Fruit fly (Drosophila melanogaster) whole organism, embryonic: ENCODE results near the gene ClpX.

Experiments
- B-H2 ChIP-seq: fragments of 200-800 bp; sonication (Bioruptor generic); optimal IDR thresholded peaks from 2 replicates; lab custom pipeline; 2018; ENCODE audit warnings: missing biosample characterization, mild to moderate bottlenecking, missing genetic modification characterization
- Blimp-1 ChIP-seq: fragments of 200-800 bp; sonication (Bioruptor generic); optimal IDR thresholded peaks from 3 replicates; lab custom pipeline; 2018; ENCODE audit warnings: missing biosample characterization, missing genetic modification characterization, mild to moderate bottlenecking, moderate library complexity, missing genetic modification reagents
- CG10147 ChIP-seq: fragments of 200-800 bp; sonication (Bioruptor generic); optimal IDR thresholded peaks from 2 replicates; lab custom pipeline; 2019; ENCODE audit warnings: missing biosample characterization, mild to moderate bottlenecking, missing genetic modification characterization, moderate library complexity
- CG11093 ChIP-seq: fragments of 200-800 bp; sonication (Bioruptor generic); IDR thresholded peaks from 3 replicates; pipeline ENCODE4 v1.3.6; 2022; ENCODE audit warnings: missing biosample characterization, missing genetic modification characterization
- CG13296 ChIP-seq: fragments of 200-800 bp; sonication (Bioruptor generic); optimal IDR thresholded peaks from 3 replicates; lab custom pipeline; 2018; ENCODE audit warnings: missing biosample characterization, mild to moderate bottlenecking, missing genetic modification characterization
- CG15011 ChIP-seq: fragments of 200-800 bp; sonication (Bioruptor generic); optimal IDR thresholded peaks from 3 replicates; lab custom pipeline; 2018; ENCODE audit warnings: missing biosample characterization, mild to moderate bottlenecking, missing genetic modification characterization
- CG17186 ChIP-seq: fragments of 200-800 bp; sonication (Bioruptor generic); optimal IDR thresholded peaks from 3 replicates; lab custom pipeline; 2017; ENCODE audit warnings: missing biosample characterization, missing genetic modification reagents, missing genetic modification characterization
- CG17912 ChIP-seq: fragments of 200-800 bp; sonication (Bioruptor generic); optimal IDR thresholded peaks from 2 replicates; lab custom pipeline; 2018; ENCODE audit warnings: missing biosample characterization, mild to moderate bottlenecking, missing genetic modification characterization
- CG18011 ChIP-seq: fragments of 200-800 bp; sonication (Bioruptor generic); optimal IDR thresholded peaks from 2 replicates; lab custom pipeline; 2017; ENCODE audit warnings: missing biosample characterization, missing genetic modification characterization, mild to moderate bottlenecking, moderate library complexity, missing genotype
- CG18764 ChIP-seq: fragments of 200-800 bp; sonication (Bioruptor generic); optimal IDR thresholded peaks from 3 replicates; lab custom pipeline; 2016; ENCODE audit warnings: missing biosample characterization, missing genetic modification characterization
- CG2199 ChIP-seq: fragments of 200-800 bp; sonication (Bioruptor generic); IDR thresholded peaks from 3 replicates; pipeline ENCODE4 v1.3.6; 2022; ENCODE audit warnings: missing biosample characterization, missing genetic modification characterization
- CG31224 ChIP-seq: fragments of 200-800 bp; sonication (Bioruptor generic); IDR thresholded peaks from 2 replicates; pipeline ENCODE4 v1.3.6; 2022; ENCODE audit warnings: missing biosample characterization, missing genetic modification characterization
- CG3995 ChIP-seq: fragments of 200-800 bp; sonication (Bioruptor generic); optimal IDR thresholded peaks from 3 replicates; lab custom pipeline; 2016; ENCODE audit warnings: missing biosample characterization, missing genetic modification characterization
- CG4730 ChIP-seq: fragments of 200-800 bp; sonication (Bioruptor generic); IDR thresholded peaks from 2 replicates; pipeline ENCODE4 v1.3.6; 2022; ENCODE audit warnings: missing biosample characterization, missing genetic modification characterization
- CG4820 ChIP-seq: fragments of 200-800 bp; sonication (Bioruptor generic); optimal IDR thresholded peaks from 3 replicates; lab custom pipeline; 2016; ENCODE audit warnings: missing biosample characterization, missing genetic modification characterization
- CG6689 ChIP-seq: fragments of 200-800 bp; sonication (Bioruptor generic); IDR thresholded peaks from 2 replicates; pipeline ENCODE4 v1.3.6; 2022; ENCODE audit warnings: missing biosample characterization, missing genetic modification characterization
- CG6813 ChIP-seq: fragments of 200-800 bp; sonication (Bioruptor generic); optimal IDR thresholded peaks from 2 replicates; lab custom pipeline; 2017; ENCODE audit warnings: missing biosample characterization, missing genetic modification characterization, mild to moderate bottlenecking, moderate library complexity, missing genetic modification reagents
- CG7745 ChIP-seq: fragments of 200-800 bp; sonication (Bioruptor generic); optimal IDR thresholded peaks from 2 replicates; lab custom pipeline; 2018; ENCODE audit warnings: missing biosample characterization, mild to moderate bottlenecking, missing genetic modification characterization, moderate library complexity
- CkIIα-i1 ChIP-seq: fragments of 200-800 bp; sonication (Bioruptor generic); IDR thresholded peaks from 2 replicates; pipeline ENCODE4 v1.3.6; 2022; ENCODE audit warnings: missing biosample characterization, missing genetic modification characterization
- Doc3 ChIP-seq: fragments of 200-800 bp; sonication (Bioruptor generic); IDR thresholded peaks from 3 replicates; pipeline ENCODE4 v1.3.6; 2022; ENCODE audit warnings: missing biosample characterization, missing genetic modification characterization; ENCODE audit not compliant: partially characterized antibody
- Fer1 ChIP-seq: fragments of 200-800 bp; sonication (Bioruptor generic); optimal IDR thresholded peaks from 2 replicates; lab custom pipeline; 2017; ENCODE audit warnings: missing biosample characterization, mild to moderate bottlenecking, missing genetic modification characterization
- Hmx ChIP-seq: fragments of 200-800 bp; sonication (Bioruptor generic); optimal IDR thresholded peaks from 2 replicates; lab custom pipeline; 2016; ENCODE audit warnings: missing biosample characterization, missing genetic modification characterization
- Kr ChIP-seq: fragments of 200-800 bp; sonication (Bioruptor generic); optimal IDR thresholded peaks from 2 replicates; lab custom pipeline; 2017; ENCODE audit warnings: missing biosample characterization, mild to moderate bottlenecking, missing genetic modification characterization
- Scr ChIP-seq: fragments of 200-800 bp; sonication (Bioruptor generic); IDR thresholded peaks from 2 replicates; pipeline ENCODE4 v1.3.6; 2022; ENCODE audit warnings: missing biosample characterization, missing genetic modification characterization; ENCODE audit not compliant: partially characterized antibody
- cato ChIP-seq: fragments of 200-800 bp; sonication (Bioruptor generic); optimal IDR thresholded peaks from 2 replicates; lab custom pipeline; 2016; ENCODE audit warnings: missing biosample characterization, missing genetic modification characterization, borderline replicate concordance
- crp ChIP-seq, 2 experiments: fragments of 200-800 bp; sonication (Bioruptor generic); optimal IDR thresholded peaks; 2 replicates in 1 of 2; 3 replicates in 1 of 2; lab custom pipeline; 2017; ENCODE audit warnings: missing biosample characterization in 2 of 2, missing genetic modification characterization in 2 of 2, mild to moderate bottlenecking in 1 of 2, moderate library complexity in 1 of 2
- cwo ChIP-seq: fragments of 200-800 bp; sonication (Bioruptor generic); optimal IDR thresholded peaks from 3 replicates; lab custom pipeline; 2017; ENCODE audit warnings: missing biosample characterization, missing genetic modification characterization, mild to moderate bottlenecking, moderate library complexity, missing genetic modification reagents
- da ChIP-seq: fragments of 200-800 bp; sonication (Bioruptor generic); optimal IDR thresholded peaks from 2 replicates; lab custom pipeline; 2016; ENCODE audit warnings: missing biosample characterization, missing genetic modification characterization
- dm ChIP-seq: fragments of 200-800 bp; sonication (Bioruptor generic); optimal IDR thresholded peaks from 3 replicates; lab custom pipeline; 2016; ENCODE audit warnings: missing biosample characterization, missing genetic modification characterization
- dysf ChIP-seq: fragments of 200-800 bp; sonication (Bioruptor generic); IDR thresholded peaks from 3 replicates; pipeline ENCODE4 v1.3.6; 2022; ENCODE audit warnings: missing biosample characterization, missing genetic modification characterization
- fd64A ChIP-seq: fragments of 200-800 bp; sonication (Bioruptor generic); optimal IDR thresholded peaks from 3 replicates; lab custom pipeline; 2018; ENCODE audit warnings: missing biosample characterization, mild to moderate bottlenecking, missing genetic modification characterization
- gcm ChIP-seq: fragments of 200-800 bp; sonication (Bioruptor generic); optimal IDR thresholded peaks from 2 replicates; lab custom pipeline; 2019; ENCODE audit warnings: missing biosample characterization, mild to moderate bottlenecking, missing genetic modification characterization, moderate library complexity
- gcm2 ChIP-seq: fragments of 200-800 bp; sonication (Bioruptor generic); optimal IDR thresholded peaks from 2 replicates; lab custom pipeline; 2016; ENCODE audit warnings: missing biosample characterization, missing genetic modification characterization
- gsb-n ChIP-seq: fragments of 200-800 bp; sonication (Bioruptor generic); optimal IDR thresholded peaks from 3 replicates; lab custom pipeline; 2018; ENCODE audit warnings: missing biosample characterization, mild to moderate bottlenecking, missing genetic modification characterization
- hkb ChIP-seq, 2 experiments: fragments of 200-800 bp in 1 of 2; fragments of >200 bp in 1 of 2; sonication (Bioruptor generic) in 1 of 2; IDR thresholded peaks in 1 of 2; optimal IDR thresholded peaks in 1 of 2; 2 replicates each; pipeline versions ENCODE4 v1.3.6 to Lab custom; 2017 to 2022; ENCODE audit warnings: missing biosample characterization in 1 of 2, missing genetic modification characterization in 1 of 2
- kay ChIP-seq: fragments of 200-800 bp; sonication (Bioruptor generic); optimal IDR thresholded peaks from 2 replicates; lab custom pipeline; 2016; ENCODE audit warnings: missing biosample characterization, missing genetic modification characterization
- lilli ChIP-seq: fragments of 200-800 bp; sonication (Bioruptor generic); optimal IDR thresholded peaks from 3 replicates; lab custom pipeline; 2016; ENCODE audit warnings: missing biosample characterization, missing genetic modification characterization
- lov ChIP-seq, 2 experiments: fragments of 200-800 bp in 1 of 2; fragments of >200 bp in 1 of 2; sonication (Bioruptor generic) in 1 of 2; IDR thresholded peaks in 1 of 2; optimal IDR thresholded peaks in 1 of 2; 2 replicates in 1 of 2; 3 replicates in 1 of 2; pipeline versions ENCODE4 v1.3.6 to Lab custom; 2017 to 2022; ENCODE audit warnings: missing biosample characterization in 1 of 2, missing genetic modification characterization in 1 of 2
- mam ChIP-seq: fragments of 200-800 bp; sonication (Bioruptor generic); optimal IDR thresholded peaks from 3 replicates; lab custom pipeline; 2016; ENCODE audit warnings: missing biosample characterization, missing genetic modification characterization
- pho ChIP-seq: fragments of 200-800 bp; sonication (Bioruptor generic); optimal IDR thresholded peaks from 2 replicates; lab custom pipeline; 2016; ENCODE audit warnings: missing biosample characterization, missing genetic modification characterization
- sd ChIP-seq: fragments of 200-800 bp; sonication (Bioruptor generic); optimal IDR thresholded peaks from 3 replicates; lab custom pipeline; 2018; ENCODE audit warnings: missing biosample characterization, mild to moderate bottlenecking, missing genetic modification characterization, moderate library complexity
- sim ChIP-seq: fragments of 200-800 bp; sonication (Bioruptor generic); IDR thresholded peaks from 2 replicates; pipeline ENCODE4 v1.3.6; 2022; ENCODE audit warnings: missing biosample characterization, missing genetic modification characterization
- sisA ChIP-seq: fragments of 200-800 bp; sonication (Bioruptor generic); IDR thresholded peaks from 2 replicates; pipeline ENCODE4 v1.3.6; 2022; ENCODE audit warnings: missing biosample characterization, missing genetic modification characterization
- stwl ChIP-seq: fragments of 200-800 bp; sonication (Bioruptor generic); optimal IDR thresholded peaks from 3 replicates; lab custom pipeline; 2018; ENCODE audit warnings: missing biosample characterization, mild to moderate bottlenecking, missing genetic modification characterization, moderate library complexity
- tio ChIP-seq: fragments of 200-800 bp; sonication (Bioruptor generic); optimal IDR thresholded peaks from 2 replicates; lab custom pipeline; 2017; ENCODE audit warnings: missing biosample characterization, missing genetic modification characterization, inconsistent platforms
- toy ChIP-seq: fragments of 200-800 bp; sonication (Bioruptor generic); IDR thresholded peaks from 2 replicates; pipeline ENCODE4 v1.3.6; 2022; ENCODE audit warnings: missing biosample characterization, missing genetic modification characterization
- trem ChIP-seq: fragments of 200-800 bp; optimal IDR thresholded peaks from 3 replicates; lab custom pipeline; 2019; ENCODE audit warnings: missing biosample characterization, mild to moderate bottlenecking, missing genetic modification characterization, moderate library complexity
- tx ChIP-seq: fragments of 200-800 bp; sonication (Bioruptor generic); optimal IDR thresholded peaks from 2 replicates; lab custom pipeline; 2016; ENCODE audit warnings: missing biosample characterization, missing genetic modification characterization
- vvl ChIP-seq: fragments of 200-800 bp; sonication (Bioruptor generic); IDR thresholded peaks from 2 replicates; pipeline ENCODE4 v1.3.6; 2022; ENCODE audit warnings: missing biosample characterization, missing genetic modification characterization

Gene ClpX

dm6 chr3R:19908863-19909343, 5.4 kb upstream of the ClpX start (continued):
- peak; percentile 87 for TF ChIP-seq CG6689 (GFP tag; lab: Robert Waterston, UW)
- TF ChIP-seq Doc3 (GFP tag; lab: Robert Waterston, UW), result no peak
- peak; percentile 60; the same call in 1 of the 2 replicates for TF ChIP-seq sim (GFP tag; lab: Robert Waterston, UW)
- TF ChIP-seq pho (GFP tag; lab: Kevin White, UChicago), result peak; percentile 73
- TF ChIP-seq CG18764 (GFP tag; lab: Kevin White, UChicago), result peak; percentile 70
- TF ChIP-seq sd (tag; lab: Kevin White, UChicago), result peak; percentile 63
- TF ChIP-seq CG18011 (GFP tag; lab: Kevin White, UChicago), result peak; percentile 52
- TF ChIP-seq lov (optimal IDR thresholded peaks at IDR 0.05; lab: Kevin White, UChicago), result no peak
- peak; percentile 78; the same call in 2 of the 3 replicates for TF ChIP-seq lov (GFP tag; IDR thresholded peaks at IDR 0.05; lab: Robert Waterston, UW)
- peak; percentile 75 for TF ChIP-seq Blimp-1
- no peak for TF ChIP-seq hkb (optimal IDR thresholded peaks at IDR 0.05; lab: Kevin White, UChicago)
- peak; percentile 87 for TF ChIP-seq hkb (GFP tag; IDR thresholded peaks at IDR 0.05; lab: Robert Waterston, UW)
- TF ChIP-seq CG2199 (GFP tag; lab: Robert Waterston, UW), result peak; percentile 73; the same call in 1 of the 3 replicates
- peak; percentile 65 for TF ChIP-seq kay (GFP tag; lab: Kevin White, UChicago)
- TF ChIP-seq gsb-n (tag; lab: Kevin White, UChicago), result peak; percentile 71
- no peak for TF ChIP-seq toy (GFP tag; lab: Robert Waterston, UW)
- peak; percentile 76 for TF ChIP-seq fd64A (GFP tag; lab: Kevin White, UChicago)
- peak; percentile 89 for TF ChIP-seq mam (GFP tag; lab: Kevin White, UChicago)
- TF ChIP-seq Hmx (GFP tag; lab: Kevin White, UChicago), result no peak
- peak; percentile 56 for TF ChIP-seq gcm2 (GFP tag; lab: Kevin White, UChicago)
- TF ChIP-seq trem, result peak; percentile 35
- peak; percentile 83 for TF ChIP-seq CG6813 (GFP tag; lab: Kevin White, UChicago)
- no peak for TF ChIP-seq CG17912
- peak; percentile 69 for TF ChIP-seq cato (GFP tag; lab: Kevin White, UChicago)
- no peak for TF ChIP-seq CG7745 (tag; lab: Kevin White, UChicago)
- TF ChIP-seq CG17186 (GFP tag; lab: Kevin White, UChicago), result peak; percentile 57
- TF ChIP-seq dysf (GFP tag; lab: Robert Waterston, UW), result peak; percentile 90
- TF ChIP-seq CG11093 (GFP tag; lab: Robert Waterston, UW), result 0 out of 3 replicates have a peak, but pooled peaks have one; percentile 44
- peak; percentile 65 for TF ChIP-seq CG15011
- peak; percentile 73 for TF ChIP-seq CG4820 (GFP tag; lab: Kevin White, UChicago)
- TF ChIP-seq stwl (tag; lab: Kevin White, UChicago), result no peak
- TF ChIP-seq Scr (GFP tag; lab: Robert Waterston, UW), result peak; percentile 38; the same call in 1 of the 2 replicates
- TF ChIP-seq gcm (GFP tag; lab: Kevin White, UChicago), result peak; percentile 67
- TF ChIP-seq B-H2 (GFP tag; lab: Kevin White, UChicago), result no peak
- TF ChIP-seq tio, result peak; percentile 73
- peak; percentile 82 for TF ChIP-seq tx (GFP tag; lab: Kevin White, UChicago)
- TF ChIP-seq CG4730 (GFP tag; lab: Robert Waterston, UW), result peak; percentile 77
- TF ChIP-seq CG31224 (GFP tag; lab: Robert Waterston, UW), result peak; percentile 79
- TF ChIP-seq cwo, result peak; percentile 79
- peak; percentile 61 for TF ChIP-seq CG10147 (GFP tag; lab: Kevin White, UChicago)
- TF ChIP-seq sisA, result peak; percentile 82
- TF ChIP-seq CkIIα-i1, result 0 out of 2 replicates have a peak, but pooled peaks have one; percentile 23
- TF ChIP-seq da (GFP tag; lab: Kevin White, UChicago), result peak; percentile 58
- peak; percentile 53 for TF ChIP-seq CG13296 (GFP tag; lab: Kevin White, UChicago)
- TF ChIP-seq vvl (GFP tag; lab: Robert Waterston, UW), result peak; percentile 94
- TF ChIP-seq lilli (GFP tag; lab: Kevin White, UChicago), result peak; percentile 91
- peak; percentile 76 for TF ChIP-seq Fer1 (GFP tag; lab: Kevin White, UChicago)
- TF ChIP-seq dm, result peak; percentile 70
- TF ChIP-seq crp (GFP tag; optimal IDR thresholded peaks at IDR 0.05; lab: Kevin White, UChicago), result no peak
- peak; percentile 29 for TF ChIP-seq CG3995 (GFP tag; lab: Kevin White, UChicago)
- TF ChIP-seq Kr (GFP tag; lab: Kevin White, UChicago), result no peak
